Fruit fly (Drosophila melanogaster) whole organism, embryonic: ENCODE measurements around the gene Bruce.

Experiments used
- Aef1 ChIP-seq: fragments of 200-800 bp; sonication (Bioruptor generic); IDR thresholded peaks from 3 replicates; pipeline ENCODE4 v1.3.6; 2022; ENCODE audit warnings: missing biosample characterization, missing genetic modification characterization
- BEAF-32 ChIP-seq: fragments of 200-800 bp; sonication (Bioruptor generic); optimal IDR thresholded peaks from 3 replicates; lab custom pipeline; 2017; ENCODE audit warnings: missing biosample characterization, missing genetic modification characterization, mild to moderate bottlenecking, moderate library complexity, missing genetic modification reagents
- Bgb ChIP-seq: fragments of 200-800 bp; sonication (Bioruptor generic); IDR thresholded peaks from 2 replicates; pipeline ENCODE4 v1.3.6; 2022; ENCODE audit warnings: missing biosample characterization, missing genetic modification characterization; ENCODE audit not compliant: partially characterized antibody
- CG1024 ChIP-seq: fragments of 200-800 bp; sonication (Bioruptor generic); IDR thresholded peaks from 2 replicates; pipeline ENCODE4 v1.3.6; 2022; ENCODE audit warnings: missing biosample characterization, missing genetic modification characterization
- CG10267 ChIP-seq: fragments of 200-800 bp; sonication (Bioruptor generic); optimal IDR thresholded peaks from 2 replicates; lab custom pipeline; 2018; ENCODE audit warnings: missing biosample characterization, mild to moderate bottlenecking, missing genetic modification characterization, moderate library complexity
- CG10321 ChIP-seq: fragments of 200-800 bp; sonication (Bioruptor generic); IDR thresholded peaks from 2 replicates; pipeline ENCODE4 v1.3.6; 2022; ENCODE audit warnings: missing biosample characterization, missing genetic modification characterization
- CG10979 ChIP-seq: fragments of 200-800 bp; sonication (Bioruptor generic); optimal IDR thresholded peaks from 2 replicates; lab custom pipeline; 2018; ENCODE audit warnings: missing biosample characterization, mild to moderate bottlenecking, missing genetic modification characterization, moderate library complexity
- CG12155 ChIP-seq: fragments of 200-800 bp; sonication (Bioruptor generic); optimal IDR thresholded peaks from 3 replicates; lab custom pipeline; 2016; ENCODE audit warnings: missing biosample characterization, missing genetic modification characterization
- CG12391 ChIP-seq: fragments of 200-800 bp; sonication (Bioruptor generic); optimal IDR thresholded peaks from 3 replicates; lab custom pipeline; 2018; ENCODE audit warnings: missing biosample characterization, mild to moderate bottlenecking, missing genetic modification characterization, moderate library complexity
- CG12659 ChIP-seq: fragments of 200-800 bp; sonication (Bioruptor generic); optimal IDR thresholded peaks from 3 replicates; lab custom pipeline; 2017; ENCODE audit warnings: mild to moderate bottlenecking, missing biosample characterization, missing genetic modification reagents, missing genetic modification characterization
- CG13287 ChIP-seq: fragments of 200-800 bp; sonication (Bioruptor generic); IDR thresholded peaks from 2 replicates; pipeline ENCODE4 v1.3.6; 2022; ENCODE audit warnings: missing biosample characterization, missing genetic modification characterization; ENCODE audit not compliant: partially characterized antibody
- CG14965 ChIP-seq: fragments of 200-800 bp; sonication (Bioruptor generic); optimal IDR thresholded peaks from 2 replicates; lab custom pipeline; 2016; ENCODE audit warnings: missing biosample characterization, missing genetic modification characterization, borderline replicate concordance
- CG17829 ChIP-seq: fragments of 200-800 bp; optimal IDR thresholded peaks from 2 replicates; lab custom pipeline; 2019; ENCODE audit warnings: missing biosample characterization, mild to moderate bottlenecking, missing genetic modification characterization, moderate library complexity
- CG2116 ChIP-seq: fragments of 200-800 bp; sonication (Bioruptor generic); optimal IDR thresholded peaks from 3 replicates; lab custom pipeline; 2018; ENCODE audit warnings: missing biosample characterization, mild to moderate bottlenecking, missing genetic modification characterization
- CG32772 ChIP-seq: fragments of 200-800 bp; sonication (Bioruptor generic); IDR thresholded peaks from 2 replicates; pipeline ENCODE4 v1.3.6; 2022; ENCODE audit warnings: missing biosample characterization, missing genetic modification characterization
- CG4617 ChIP-seq: fragments of 200-800 bp; sonication (Bioruptor generic); optimal IDR thresholded peaks from 3 replicates; lab custom pipeline; 2016; ENCODE audit warnings: missing biosample characterization, missing genetic modification characterization, borderline replicate concordance
- CG6683 ChIP-seq: fragments of 200-800 bp; sonication (Bioruptor generic); optimal IDR thresholded peaks from 2 replicates; lab custom pipeline; 2017; ENCODE audit warnings: missing biosample characterization, mild to moderate bottlenecking, missing genetic modification characterization, missing genetic modification reagents
- CG7963 ChIP-seq: fragments of 200-800 bp; sonication (Bioruptor generic); IDR thresholded peaks from 3 replicates; pipeline ENCODE4 v1.3.6; 2022; ENCODE audit warnings: missing biosample characterization, missing genetic modification characterization; ENCODE audit not compliant: partially characterized antibody
- CG8089 ChIP-seq: fragments of 200-800 bp; sonication (Bioruptor generic); optimal IDR thresholded peaks from 3 replicates; lab custom pipeline; 2016; ENCODE audit warnings: missing biosample characterization, missing genetic modification characterization
- CG9727 ChIP-seq: fragments of 200-800 bp; sonication (Bioruptor generic); optimal IDR thresholded peaks from 3 replicates; lab custom pipeline; 2017; ENCODE audit warnings: missing biosample characterization, mild to moderate bottlenecking, missing genetic modification characterization
- CHES-1-like ChIP-seq: fragments of 200-800 bp; sonication (Bioruptor generic); optimal IDR thresholded peaks from 2 replicates; lab custom pipeline; 2016; ENCODE audit warnings: missing biosample characterization, missing genetic modification characterization
- Dll ChIP-seq: fragments of 200-800 bp; sonication (Bioruptor generic); IDR thresholded peaks from 4 replicates; pipeline ENCODE4 v1.3.6; 2022; ENCODE audit warnings: missing biosample characterization, missing genetic modification characterization; ENCODE audit not compliant: partially characterized antibody
- Doc2 ChIP-seq: fragments of 200-800 bp; sonication (Bioruptor generic); IDR thresholded peaks from 2 replicates; pipeline ENCODE4 v1.3.6; 2022; ENCODE audit warnings: missing biosample characterization, missing genetic modification characterization
- HmgZ ChIP-seq: fragments of 200-800 bp; sonication (Bioruptor generic); optimal IDR thresholded peaks from 2 replicates; lab custom pipeline; 2018; ENCODE audit warnings: missing biosample characterization, mild to moderate bottlenecking, missing genetic modification characterization
- Hr78 ChIP-seq, 2 experiments: fragments of 200-800 bp in 1 of 2; fragments of >200 bp in 1 of 2; sonication (Bioruptor generic) in 1 of 2; optimal IDR thresholded peaks; 2 replicates each; lab custom pipeline; 2017 to 2019; ENCODE audit warnings: missing biosample characterization in 2 of 2, missing genetic modification characterization in 2 of 2, mild to moderate bottlenecking in 1 of 2, moderate library complexity in 1 of 2
- NC2α ChIP-seq: fragments of 200-800 bp; sonication (Bioruptor generic); optimal IDR thresholded peaks from 2 replicates; lab custom pipeline; 2016; ENCODE audit warnings: missing biosample characterization, missing genetic modification characterization
- Neu2 ChIP-seq: fragments of 200-800 bp; sonication (Bioruptor generic); optimal IDR thresholded peaks from 3 replicates; lab custom pipeline; 2016; ENCODE audit warnings: missing biosample characterization, missing genetic modification characterization, borderline replicate concordance
- Scr ChIP-seq: fragments of 200-800 bp; sonication (Bioruptor generic); IDR thresholded peaks from 2 replicates; pipeline ENCODE4 v1.3.6; 2022; ENCODE audit warnings: missing biosample characterization, missing genetic modification characterization; ENCODE audit not compliant: partially characterized antibody
- YL-1 ChIP-seq: fragments of 200-800 bp; sonication (Bioruptor generic); optimal IDR thresholded peaks from 3 replicates; lab custom pipeline; 2017; ENCODE audit warnings: missing biosample characterization, mild to moderate bottlenecking, missing genetic modification characterization
- bbx ChIP-seq: fragments of 200-800 bp; sonication (Bioruptor generic); IDR thresholded peaks from 2 replicates; pipeline ENCODE4 v1.3.6; 2022; ENCODE audit warnings: missing biosample characterization, missing genetic modification characterization; ENCODE audit not compliant: partially characterized antibody
- bsh ChIP-seq, 2 experiments: fragments of 200-800 bp; sonication (Bioruptor generic); optimal IDR thresholded peaks; 2 replicates each; lab custom pipeline; 2017 to 2018; ENCODE audit warnings: mild to moderate bottlenecking in 2 of 2, missing biosample characterization in 2 of 2, missing genetic modification characterization in 2 of 2, moderate library complexity in 1 of 2
- cad ChIP-seq: fragments of >200 bp; optimal IDR thresholded peaks from 2 replicates; lab custom pipeline; 2017; ENCODE audit warnings: missing biosample characterization, missing genetic modification characterization
- chm ChIP-seq: fragments of 200-800 bp; sonication (Bioruptor generic); IDR thresholded peaks from 2 replicates; pipeline ENCODE4 v1.3.6; 2022; ENCODE audit warnings: missing biosample characterization, missing genetic modification characterization
- dm ChIP-seq: fragments of 200-800 bp; sonication (Bioruptor generic); optimal IDR thresholded peaks from 3 replicates; lab custom pipeline; 2016; ENCODE audit warnings: missing biosample characterization, missing genetic modification characterization
- fd64A ChIP-seq: fragments of 200-800 bp; sonication (Bioruptor generic); optimal IDR thresholded peaks from 3 replicates; lab custom pipeline; 2018; ENCODE audit warnings: missing biosample characterization, mild to moderate bottlenecking, missing genetic modification characterization
- hbn ChIP-seq: fragments of 200-800 bp; sonication (Bioruptor generic); IDR thresholded peaks from 2 replicates; pipeline ENCODE4 v1.3.6; 2022; ENCODE audit warnings: missing biosample characterization, missing genetic modification characterization; ENCODE audit not compliant: partially characterized antibody
- her ChIP-seq: fragments of 200-800 bp; sonication (Bioruptor generic); optimal IDR thresholded peaks from 2 replicates; lab custom pipeline; 2016; ENCODE audit warnings: missing biosample characterization, missing genetic modification characterization
- luna ChIP-seq: fragments of 200-800 bp; sonication (Bioruptor generic); optimal IDR thresholded peaks from 2 replicates; lab custom pipeline; 2016; ENCODE audit warnings: missing biosample characterization, missing genetic modification characterization
- mirr ChIP-seq: fragments of 200-800 bp; sonication (Bioruptor generic); optimal IDR thresholded peaks from 3 replicates; lab custom pipeline; 2018; ENCODE audit warnings: missing biosample characterization, mild to moderate bottlenecking, missing genetic modification characterization
- pzg ChIP-seq: fragments of 200-800 bp; sonication (Bioruptor generic); optimal IDR thresholded peaks from 3 replicates; lab custom pipeline; 2018; ENCODE audit warnings: missing biosample characterization, mild to moderate bottlenecking, missing genetic modification characterization, moderate library complexity
- sens ChIP-seq: fragments of 200-800 bp; sonication (Bioruptor generic); peaks from one replicate; lab custom pipeline; 2016; ENCODE audit warnings: missing biosample characterization, missing genetic modification characterization
- sima ChIP-seq: fragments of 200-800 bp; sonication (Bioruptor generic); optimal IDR thresholded peaks from 2 replicates; lab custom pipeline; 2016; ENCODE audit warnings: missing biosample characterization, missing genetic modification characterization
- slp2 ChIP-seq: fragments of 200-800 bp; sonication (Bioruptor generic); optimal IDR thresholded peaks from 2 replicates; lab custom pipeline; 2016; ENCODE audit warnings: missing biosample characterization, missing genetic modification characterization
- sna ChIP-seq: fragments of 200-800 bp; sonication (Bioruptor generic); IDR thresholded peaks from 2 replicates; pipeline ENCODE4 v1.3.6; 2022; ENCODE audit warnings: missing biosample characterization, missing genetic modification characterization; ENCODE audit not compliant: partially characterized antibody
- unc-4 ChIP-seq: fragments of 200-800 bp; sonication (Bioruptor generic); IDR thresholded peaks from 2 replicates; pipeline ENCODE4 v1.3.6; 2022; ENCODE audit warnings: missing biosample characterization, missing genetic modification characterization; ENCODE audit not compliant: partially characterized antibody
- vfl ChIP-seq: fragments of 200-800 bp; sonication (Bioruptor generic); optimal IDR thresholded peaks from 2 replicates; lab custom pipeline; 2016; ENCODE audit warnings: missing biosample characterization, missing genetic modification characterization
- zfh1 ChIP-seq: fragments of 200-800 bp; sonication (Bioruptor generic); IDR thresholded peaks from 3 replicates; pipeline ENCODE4 v1.3.6; 2022; ENCODE audit warnings: missing biosample characterization, missing genetic modification characterization

The Bruce gene

DNA sequence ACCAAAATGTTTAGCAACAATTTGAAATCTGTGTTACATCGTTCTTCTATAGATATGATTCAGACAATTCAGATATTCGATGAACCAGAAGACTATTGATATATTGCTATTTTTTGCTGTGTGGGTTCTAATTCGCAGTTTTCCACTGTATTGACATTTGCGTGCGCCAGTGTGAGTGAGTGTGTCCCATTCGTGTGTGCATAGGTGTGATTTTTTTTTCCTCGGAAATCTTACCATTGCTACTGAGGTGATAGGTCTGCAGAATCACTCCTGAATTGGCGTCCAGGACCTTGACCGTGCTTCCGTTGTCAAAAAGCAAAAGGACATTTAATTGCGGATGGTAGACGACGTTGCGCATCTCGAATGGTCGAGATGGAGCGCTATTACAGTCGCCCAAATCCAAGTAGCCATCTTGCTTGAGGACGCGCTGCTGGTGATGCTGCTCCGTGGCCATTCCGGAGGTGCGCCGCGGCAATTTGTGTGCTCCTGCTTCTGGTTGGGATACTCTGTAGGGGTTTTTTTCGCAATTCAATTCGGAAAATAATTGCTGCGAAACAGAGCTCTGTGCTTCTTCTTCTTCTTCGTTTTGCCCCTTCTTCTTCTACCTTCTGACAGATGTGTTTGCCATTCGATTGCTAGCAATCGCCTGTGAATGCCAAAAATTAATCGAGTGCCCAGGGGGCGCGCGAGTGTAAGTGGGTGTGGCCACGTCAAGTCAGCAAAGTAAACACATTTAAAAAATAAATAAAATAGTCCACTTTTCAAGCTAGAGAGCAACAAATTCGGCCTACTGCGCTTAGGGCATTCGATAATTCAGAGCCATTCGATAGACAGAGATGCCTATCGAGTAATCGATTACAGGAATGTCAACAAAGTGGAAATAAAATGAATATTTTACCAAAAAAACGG is at the start of gene Bruce, which contains the start of gene CG12818 (continued):
- TF ChIP-seq unc-4 = peak; percentile 59
- TF ChIP-seq Doc2 = no peak
- TF ChIP-seq CG6683 = no peak
- TF ChIP-seq bbx (GFP tag; lab: Robert Waterston, UW) = peak; percentile 74
- TF ChIP-seq sna (GFP tag; lab: Robert Waterston, UW) = peak; percentile 83
- peak; percentile 60; the same call in 1 of the 2 replicates for TF ChIP-seq hbn (GFP tag; lab: Robert Waterston, UW)
- TF ChIP-seq luna (GFP tag; lab: Kevin White, UChicago) = no peak
- TF ChIP-seq Bgb = peak; percentile 79
- TF ChIP-seq Dll (GFP tag; lab: Robert Waterston, UW) = peak; percentile 82
- TF ChIP-seq slp2 (GFP tag; lab: Kevin White, UChicago) = no peak
- TF ChIP-seq Scr = peak; percentile 75
- peak; percentile 47 for TF ChIP-seq CHES-1-like (GFP tag; lab: Kevin White, UChicago)
- peak; percentile 82 for TF ChIP-seq CG13287
- TF ChIP-seq her (GFP tag; lab: Kevin White, UChicago) = no peak
- TF ChIP-seq NC2α (GFP tag; lab: Kevin White, UChicago) = no peak
- peak; percentile 50 for TF ChIP-seq CG12659 (GFP tag; lab: Kevin White, UChicago)
- peak; percentile 66 for TF ChIP-seq dm
- peak; percentile 86 for TF ChIP-seq CG2116 (GFP tag; lab: Kevin White, UChicago)
- peak; percentile 76 for TF ChIP-seq YL-1 (GFP tag; lab: Kevin White, UChicago)
- TF ChIP-seq CG8089 = no peak
- TF ChIP-seq CG10267 = peak; percentile 75
- no peak for TF ChIP-seq vfl (GFP tag; lab: Kevin White, UChicago)
- TF ChIP-seq BEAF-32 (GFP tag; lab: Kevin White, UChicago) = peak; percentile 53
- no peak for TF ChIP-seq CG17829
- TF ChIP-seq HmgZ = no peak
- TF ChIP-seq CG12391 = no peak
- no peak for TF ChIP-seq CG14965
- no peak for TF ChIP-seq Aef1 (GFP tag; lab: Robert Waterston, UW)
- TF ChIP-seq CG7963 (GFP tag; lab: Robert Waterston, UW) = peak; percentile 91
- no peak for TF ChIP-seq CG1024 (GFP tag; lab: Robert Waterston, UW)
- TF ChIP-seq CG32772 (GFP tag; lab: Robert Waterston, UW) = no peak
- TF ChIP-seq CG10321 (GFP tag; lab: Robert Waterston, UW) = no peak
- no peak for TF ChIP-seq mirr
- peak; percentile 77 for TF ChIP-seq pzg
- no peak for TF ChIP-seq CG9727 (GFP tag; lab: Kevin White, UChicago)
- TF ChIP-seq Hr78 (GFP tag; optimal IDR thresholded peaks at IDR 0.05; lab: Kevin White, UChicago) = no peak
- no peak for TF ChIP-seq zfh1 (GFP tag; lab: Robert Waterston, UW)
- peak; percentile 95 for TF ChIP-seq CG4617 (GFP tag; lab: Kevin White, UChicago)
- peak; percentile 43 for TF ChIP-seq Neu2 (GFP tag; lab: Kevin White, UChicago)
- no peak for TF ChIP-seq bsh (GFP tag; optimal IDR thresholded peaks at IDR 0.05; lab: Kevin White, UChicago)
- no peak for TF ChIP-seq sens (GFP tag; lab: Kevin White, UChicago)
- no peak for TF ChIP-seq sima (GFP tag; lab: Kevin White, UChicago)
- TF ChIP-seq fd64A (GFP tag; lab: Kevin White, UChicago) = no peak
- no peak for TF ChIP-seq chm
- no peak for TF ChIP-seq CG12155 (GFP tag; lab: Kevin White, UChicago)
- TF ChIP-seq CG10979 (tag; lab: Kevin White, UChicago) = no peak
- TF ChIP-seq cad (GFP tag; lab: Kevin White, UChicago) = no peak
